Worm (Caenorhabditis elegans) whole organism, young adult: ENCODE results near the gene clec-169.

Experiments used
- sptf-2 ChIP-seq: fragments of 200-800 bp; sonication (Bioruptor generic); optimal IDR thresholded peaks from 2 replicates; lab custom pipeline; 2018; ENCODE audit warnings: mild to moderate bottlenecking, missing genetic modification characterization, missing compliant biosample characterization
- unc-62 ChIP-seq: fragments of 150-350 bp; optimal IDR thresholded peaks from 2 replicates; lab custom pipeline; 2014; ENCODE audit warnings: missing biosample characterization, missing genetic modification reagents, missing genetic modification characterization

DNA sequence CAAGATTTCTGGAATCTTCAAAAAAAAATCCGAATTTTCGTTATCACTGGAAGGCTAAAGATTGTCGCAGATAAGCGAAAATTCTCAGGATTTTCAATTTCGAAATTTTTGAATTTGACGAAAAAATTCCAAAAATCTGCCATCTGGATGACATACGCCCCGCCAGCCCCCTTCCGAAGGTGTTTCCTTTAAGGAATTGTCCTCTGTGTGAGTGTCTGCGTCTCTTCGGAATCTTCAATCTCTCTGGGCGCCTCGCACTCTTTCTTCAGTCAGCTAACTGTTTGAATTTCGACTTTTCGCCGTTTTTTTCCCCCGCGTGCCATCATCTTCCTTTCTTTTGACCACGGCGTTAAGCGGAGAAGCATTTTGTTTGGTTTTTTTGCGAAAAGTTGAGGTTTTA lies 25.4 kb downstream of the clec-169 start:
- TF ChIP-seq unc-62 (GFP tag; lab: Kevin White, UChicago): no peak
- no peak for TF ChIP-seq sptf-2
